Fruit fly (Drosophila melanogaster) whole organism, adult: ENCODE data around the gene Cep135.

Source experiments
- CG12768 ChIP-seq: fragments of 200-800 bp; sonication (Bioruptor generic); optimal IDR thresholded peaks from 2 replicates; lab custom pipeline; 2017; ENCODE audit warnings: missing biosample characterization, missing genetic modification characterization, mild to moderate bottlenecking, moderate library complexity, missing genetic modification reagents
- CG14711 ChIP-seq: fragments of 200-800 bp; sonication (Bioruptor generic); optimal IDR thresholded peaks from 2 replicates; lab custom pipeline; 2018; ENCODE audit warnings: missing biosample characterization, mild to moderate bottlenecking, missing genetic modification characterization, moderate library complexity
- CG1620 ChIP-seq: fragments of 200-800 bp; sonication (Bioruptor generic); optimal IDR thresholded peaks from 2 replicates; lab custom pipeline; 2016; ENCODE audit warnings: missing biosample characterization, missing genetic modification characterization
- CG33017 ChIP-seq: fragments of 200-800 bp; sonication (Bioruptor generic); optimal IDR thresholded peaks from 2 replicates; lab custom pipeline; 2018; ENCODE audit warnings: missing biosample characterization, mild to moderate bottlenecking, missing genetic modification characterization, moderate library complexity
- CG5204 ChIP-seq: fragments of 200-800 bp; sonication (Bioruptor generic); optimal IDR thresholded peaks from 2 replicates; lab custom pipeline; 2016; ENCODE audit warnings: missing biosample characterization, missing genetic modification characterization
- CG7045 ChIP-seq: fragments of 200-800 bp; sonication (Bioruptor generic); optimal IDR thresholded peaks from 2 replicates; lab custom pipeline; 2017; ENCODE audit warnings: missing biosample characterization, mild to moderate bottlenecking, missing genetic modification characterization
- CG7101 ChIP-seq: fragments of 200-800 bp; sonication (Bioruptor generic); optimal IDR thresholded peaks from 2 replicates; lab custom pipeline; 2018; ENCODE audit warnings: missing biosample characterization, mild to moderate bottlenecking, missing genetic modification characterization, moderate library complexity
- Clk ChIP-seq: fragments of 200-800 bp; sonication (Bioruptor generic); optimal IDR thresholded peaks from 2 replicates; lab custom pipeline; 2017; ENCODE audit warnings: missing biosample characterization, missing genetic modification characterization
- Crg-1 ChIP-seq: fragments of 200-800 bp; sonication (Bioruptor generic); optimal IDR thresholded peaks from 2 replicates; lab custom pipeline; 2016; ENCODE audit warnings: missing biosample characterization, missing genetic modification characterization
- bab1 ChIP-seq: fragments of 200-800 bp; sonication (Bioruptor generic); optimal IDR thresholded peaks from 3 replicates; lab custom pipeline; 2019; ENCODE audit warnings: missing biosample characterization, mild to moderate bottlenecking, missing genetic modification characterization, moderate library complexity
- cic ChIP-seq: fragments of 200-800 bp; sonication (Bioruptor generic); optimal IDR thresholded peaks from 2 replicates; lab custom pipeline; 2017; ENCODE audit warnings: missing biosample characterization, mild to moderate bottlenecking, missing genetic modification characterization, moderate library complexity
- kay ChIP-seq: fragments of 200-800 bp; sonication (Bioruptor generic); peaks from one replicate; lab custom pipeline; 2016; ENCODE audit warnings: missing biosample characterization, missing genetic modification characterization, borderline replicate concordance
- toe ChIP-seq: fragments of 200-800 bp; sonication (Bioruptor generic); optimal IDR thresholded peaks from 2 replicates; lab custom pipeline; 2016; ENCODE audit warnings: missing biosample characterization, missing genetic modification characterization

- TF ChIP-seq cic (GFP tag; lab: Kevin White, UChicago) (no peak), kay (GFP tag; lab: Kevin White, UChicago) (no peak), toe (GFP tag; lab: Kevin White, UChicago) (no peak), CG7045 (GFP tag; lab: Kevin White, UChicago) (no peak), bab1 (no peak), CG12768 (GFP tag; lab: Kevin White, UChicago) (no peak), Crg-1 (no peak), CG14711 (no peak), Clk (GFP tag; lab: Kevin White, UChicago) (no peak), CG33017 (no peak), CG5204 (GFP tag; lab: Kevin White, UChicago) (no peak), CG7101 (tag; lab: Kevin White, UChicago) (no peak), CG1620 (no peak)
Observed at dm6 chr3L:15162005-15162404, 45.5 kb downstream of the Cep135 start.
